Fruit fly (Drosophila melanogaster) whole organism, embryonic: Measurements from ENCODE around the gene CG1999.

Source experiments
- Ada2b ChIP-seq: fragments of 200-800 bp; sonication (Bioruptor generic); IDR thresholded peaks from 2 replicates; pipeline ENCODE4 v1.3.6; 2022; ENCODE audit warnings: missing biosample characterization, missing genetic modification characterization
- Aef1 ChIP-seq: fragments of 200-800 bp; sonication (Bioruptor generic); IDR thresholded peaks from 3 replicates; pipeline ENCODE4 v1.3.6; 2022; ENCODE audit warnings: missing biosample characterization, missing genetic modification characterization
- Bgb ChIP-seq: fragments of 200-800 bp; sonication (Bioruptor generic); IDR thresholded peaks from 2 replicates; pipeline ENCODE4 v1.3.6; 2022; ENCODE audit warnings: missing biosample characterization, missing genetic modification characterization; ENCODE audit not compliant: partially characterized antibody
- CG11093 ChIP-seq: fragments of 200-800 bp; sonication (Bioruptor generic); IDR thresholded peaks from 3 replicates; pipeline ENCODE4 v1.3.6; 2022; ENCODE audit warnings: missing biosample characterization, missing genetic modification characterization
- CG12659 ChIP-seq: fragments of 200-800 bp; sonication (Bioruptor generic); optimal IDR thresholded peaks from 3 replicates; lab custom pipeline; 2017; ENCODE audit warnings: mild to moderate bottlenecking, missing biosample characterization, missing genetic modification reagents, missing genetic modification characterization
- CG16815 ChIP-seq: fragments of 200-800 bp; sonication (Bioruptor generic); optimal IDR thresholded peaks from 3 replicates; lab custom pipeline; 2017; ENCODE audit warnings: missing biosample characterization, mild to moderate bottlenecking, missing genetic modification characterization
- CG17568 ChIP-seq: fragments of 200-800 bp; sonication (Bioruptor generic); optimal IDR thresholded peaks from 2 replicates; lab custom pipeline; 2018; ENCODE audit warnings: missing biosample characterization, mild to moderate bottlenecking, missing genetic modification characterization, moderate library complexity
- CG2889 ChIP-seq: fragments of 200-800 bp; sonication (Bioruptor generic); IDR thresholded peaks from 3 replicates; pipeline ENCODE4 v1.3.6; 2022; ENCODE audit warnings: missing biosample characterization, missing genetic modification characterization
- CG3281 ChIP-seq: fragments of 200-800 bp; sonication (Bioruptor generic); optimal IDR thresholded peaks from 3 replicates; lab custom pipeline; 2017; ENCODE audit warnings: missing biosample characterization, mild to moderate bottlenecking, missing genetic modification characterization
- CG4282 ChIP-seq: fragments of 200-800 bp; sonication (Bioruptor generic); optimal IDR thresholded peaks from 2 replicates; lab custom pipeline; 2016; ENCODE audit warnings: missing biosample characterization, missing genetic modification characterization
- CG6765 ChIP-seq: fragments of 200-800 bp; sonication (Bioruptor generic); optimal IDR thresholded peaks from 3 replicates; lab custom pipeline; 2017; ENCODE audit warnings: missing biosample characterization, mild to moderate bottlenecking, missing genetic modification characterization
- CG7357 ChIP-seq: fragments of 200-800 bp; sonication (Bioruptor generic); IDR thresholded peaks from 3 replicates; pipeline ENCODE4 v1.3.6; 2022; ENCODE audit warnings: missing biosample characterization, missing genetic modification characterization
- CG9817 ChIP-seq: fragments of 200-800 bp; sonication (Bioruptor generic); optimal IDR thresholded peaks from 2 replicates; lab custom pipeline; 2018; ENCODE audit warnings: missing biosample characterization, mild to moderate bottlenecking, missing genetic modification characterization, moderate library complexity
- D19B ChIP-seq: fragments of 200-800 bp; sonication (Bioruptor generic); optimal IDR thresholded peaks from 2 replicates; lab custom pipeline; 2017; ENCODE audit warnings: missing biosample characterization, mild to moderate bottlenecking, missing genetic modification characterization
- Dbx ChIP-seq: fragments of 200-800 bp; sonication (Bioruptor generic); IDR thresholded peaks from 3 replicates; pipeline ENCODE4 v1.3.6; 2022; ENCODE audit warnings: missing biosample characterization, missing genetic modification characterization
- Dip3 ChIP-seq: fragments of 200-800 bp; sonication (Bioruptor generic); optimal IDR thresholded peaks from 3 replicates; lab custom pipeline; 2016; ENCODE audit warnings: missing biosample characterization, missing genetic modification characterization
- Fer3 ChIP-seq: fragments of 200-800 bp; sonication (Bioruptor generic); optimal IDR thresholded peaks from 2 replicates; lab custom pipeline; 2018; ENCODE audit warnings: missing biosample characterization, mild to moderate bottlenecking, missing genetic modification characterization, moderate library complexity
- HLH3B ChIP-seq: fragments of 200-800 bp; sonication (Bioruptor generic); IDR thresholded peaks from 2 replicates; pipeline ENCODE4 v1.3.6; 2022; ENCODE audit warnings: missing biosample characterization, missing genetic modification characterization
- HmgZ ChIP-seq: fragments of 200-800 bp; sonication (Bioruptor generic); optimal IDR thresholded peaks from 2 replicates; lab custom pipeline; 2018; ENCODE audit warnings: missing biosample characterization, mild to moderate bottlenecking, missing genetic modification characterization
- Hmr ChIP-seq: fragments of 200-800 bp; sonication (Bioruptor generic); optimal IDR thresholded peaks from 3 replicates; lab custom pipeline; 2017; ENCODE audit warnings: mild to moderate bottlenecking, missing biosample characterization, missing genetic modification reagents, missing genetic modification characterization
- Kr ChIP-seq: fragments of 200-800 bp; sonication (Bioruptor generic); optimal IDR thresholded peaks from 2 replicates; lab custom pipeline; 2017; ENCODE audit warnings: missing biosample characterization, mild to moderate bottlenecking, missing genetic modification characterization
- MTF-1 ChIP-seq: fragments of 200-800 bp; sonication (Bioruptor generic); optimal IDR thresholded peaks from 2 replicates; lab custom pipeline; 2018; ENCODE audit warnings: missing biosample characterization, mild to moderate bottlenecking, missing genetic modification characterization, borderline replicate concordance
- Nf-YC ChIP-seq: fragments of 200-800 bp; optimal IDR thresholded peaks from 3 replicates; lab custom pipeline; 2019; ENCODE audit warnings: missing biosample characterization, mild to moderate bottlenecking, missing genetic modification characterization, moderate library complexity
- Pdp1 ChIP-seq, 2 experiments: fragments of 200-800 bp; sonication (Bioruptor generic); optimal IDR thresholded peaks; 3 replicates each; lab custom pipeline; 2016; ENCODE audit warnings: missing biosample characterization in 2 of 2, missing genetic modification characterization in 2 of 2, mild to moderate bottlenecking in 1 of 2, moderate library complexity in 1 of 2
- Xrp1 ChIP-seq: fragments of 200-800 bp; sonication (Bioruptor generic); IDR thresholded peaks from 2 replicates; pipeline ENCODE4 v1.3.6; 2022; ENCODE audit warnings: missing biosample characterization, missing genetic modification characterization
- bab2 ChIP-seq: fragments of 200-800 bp; sonication (Bioruptor generic); optimal IDR thresholded peaks from 2 replicates; lab custom pipeline; 2016; ENCODE audit warnings: missing biosample characterization, missing genetic modification characterization
- cato ChIP-seq: fragments of 200-800 bp; sonication (Bioruptor generic); optimal IDR thresholded peaks from 2 replicates; lab custom pipeline; 2016; ENCODE audit warnings: missing biosample characterization, missing genetic modification characterization, borderline replicate concordance
- chinmo ChIP-seq: fragments of 200-800 bp; sonication (Bioruptor generic); IDR thresholded peaks from 4 replicates; pipeline ENCODE4 v1.3.6; 2022; ENCODE audit warnings: missing biosample characterization, missing genetic modification characterization; ENCODE audit not compliant: partially characterized antibody
- da ChIP-seq: fragments of 200-800 bp; sonication (Bioruptor generic); optimal IDR thresholded peaks from 2 replicates; lab custom pipeline; 2016; ENCODE audit warnings: missing biosample characterization, missing genetic modification characterization
- dysf ChIP-seq: fragments of 200-800 bp; sonication (Bioruptor generic); IDR thresholded peaks from 3 replicates; pipeline ENCODE4 v1.3.6; 2022; ENCODE audit warnings: missing biosample characterization, missing genetic modification characterization
- gro ChIP-seq: fragments of 200-800 bp; sonication (Bioruptor generic); optimal IDR thresholded peaks from 2 replicates; lab custom pipeline; 2016; ENCODE audit warnings: missing biosample characterization, missing genetic modification characterization
- her ChIP-seq: fragments of 200-800 bp; sonication (Bioruptor generic); optimal IDR thresholded peaks from 2 replicates; lab custom pipeline; 2016; ENCODE audit warnings: missing biosample characterization, missing genetic modification characterization
- ind ChIP-seq: fragments of 200-800 bp; sonication (Bioruptor generic); optimal IDR thresholded peaks from 3 replicates; lab custom pipeline; 2016; ENCODE audit warnings: missing biosample characterization, missing genetic modification characterization
- lab ChIP-seq: fragments of 200-800 bp; sonication (Bioruptor generic); optimal IDR thresholded peaks from 3 replicates; lab custom pipeline; 2017; ENCODE audit warnings: missing biosample characterization, missing genetic modification characterization, mild to moderate bottlenecking, moderate library complexity, missing genetic modification reagents
- lmd ChIP-seq: fragments of 200-800 bp; sonication (Bioruptor generic); IDR thresholded peaks from 2 replicates; pipeline ENCODE4 v1.3.6; 2022; ENCODE audit warnings: missing biosample characterization, missing genetic modification characterization
- mirr ChIP-seq: fragments of 200-800 bp; sonication (Bioruptor generic); optimal IDR thresholded peaks from 3 replicates; lab custom pipeline; 2018; ENCODE audit warnings: missing biosample characterization, mild to moderate bottlenecking, missing genetic modification characterization
- pan ChIP-seq, 4 experiments: fragments of >200 bp in 3 of 4; fragments of 200-800 bp in 1 of 4; sonication (Bioruptor generic) in 1 of 4; optimal IDR thresholded peaks in 3 of 4; IDR thresholded peaks in 1 of 4; 2 replicates each; pipeline versions ENCODE4 v1.3.6 to Lab custom; 2017 to 2022; ENCODE audit warnings: missing biosample characterization in 2 of 4, missing genetic modification characterization in 2 of 4, mixed read lengths in 1 of 4
- pho ChIP-seq: fragments of 200-800 bp; sonication (Bioruptor generic); optimal IDR thresholded peaks from 2 replicates; lab custom pipeline; 2016; ENCODE audit warnings: missing biosample characterization, missing genetic modification characterization
- pnt ChIP-seq: fragments of 200-800 bp; sonication (Bioruptor generic); optimal IDR thresholded peaks from 3 replicates; lab custom pipeline; 2016; ENCODE audit warnings: missing biosample characterization, missing genetic modification characterization
- prd ChIP-seq, 3 experiments: fragments of >200 bp in 2 of 3; fragments of 200-800 bp in 1 of 3; sonication (Bioruptor generic) in 1 of 3; optimal IDR thresholded peaks in 2 of 3; IDR thresholded peaks in 1 of 3; 2 replicates in 2 of 3; 3 replicates in 1 of 3; pipeline versions ENCODE4 v1.3.6 to Lab custom; 2017 to 2022; ENCODE audit warnings: missing biosample characterization in 1 of 3, missing genetic modification characterization in 1 of 3
- repo ChIP-seq: fragments of 200-800 bp; sonication (Bioruptor generic); optimal IDR thresholded peaks from 2 replicates; lab custom pipeline; 2016; ENCODE audit warnings: missing biosample characterization, missing genetic modification characterization
- row ChIP-seq: fragments of 200-800 bp; sonication (Bioruptor generic); IDR thresholded peaks from 3 replicates; pipeline ENCODE4 v1.3.6; 2022; ENCODE audit warnings: missing biosample characterization, missing genetic modification characterization
- scrt ChIP-seq: fragments of 200-800 bp; sonication (Bioruptor generic); optimal IDR thresholded peaks from 2 replicates; lab custom pipeline; 2018; ENCODE audit warnings: missing biosample characterization, mild to moderate bottlenecking, missing genetic modification characterization, moderate library complexity
- slou ChIP-seq: fragments of 200-800 bp; sonication (Bioruptor generic); optimal IDR thresholded peaks from 3 replicates; lab custom pipeline; 2016; ENCODE audit warnings: missing biosample characterization, missing genetic modification characterization
- tap ChIP-seq: fragments of 200-800 bp; optimal IDR thresholded peaks from 3 replicates; lab custom pipeline; 2019; ENCODE audit warnings: missing biosample characterization, mild to moderate bottlenecking, missing genetic modification characterization, moderate library complexity
- zf30C ChIP-seq: fragments of 200-800 bp; sonication (Bioruptor generic); optimal IDR thresholded peaks from 3 replicates; lab custom pipeline; 2018; ENCODE audit warnings: missing biosample characterization, mild to moderate bottlenecking, missing genetic modification characterization

CG1999 gene

dm6 chrX:7333858-7334800, 24.5 kb upstream of the CG1999 start (continued):
- TF ChIP-seq CG6765 (GFP tag; lab: Kevin White, UChicago) (no peak), Dip3 (GFP tag; lab: Kevin White, UChicago) (peak; percentile 58), CG11093 (no peak), CG7357 (no peak), pan (optimal IDR thresholded peaks at IDR 0.05; lab: Kevin White, UChicago) (no peak), pan (GFP tag; optimal IDR thresholded peaks at IDR 0.05 in 1 of 2, IDR thresholded peaks at IDR 0.05 in 1 of 2) (peak in 1 of 2 experiments; percentile 30), row (GFP tag; lab: Robert Waterston, UW) (peak; percentile 46; the same call in 2 of the 3 replicates), bab2 (GFP tag; lab: Kevin White, UChicago) (peak; percentile 64), her (GFP tag; lab: Kevin White, UChicago) (peak; percentile 50), CG16815 (peak; percentile 6), dysf (peak; percentile 59; the same call in 2 of the 3 replicates), zf30C (GFP tag; lab: Kevin White, UChicago) (peak; percentile 67), pnt (GFP tag; lab: Kevin White, UChicago) (peak; percentile 5), Dbx (peak; percentile 54; the same call in 2 of the 3 replicates), CG2889 (0 out of 3 replicates have a peak, but pooled peaks have one; percentile 26), CG4282 (GFP tag; lab: Kevin White, UChicago) (peak; percentile 27), pho (peak; percentile 75), Ada2b (GFP tag; lab: Robert Waterston, UW) (0 out of 2 replicates have a peak, but pooled peaks have one; percentile 17), chinmo (GFP tag; lab: Robert Waterston, UW) (peak; percentile 69; the same call in 2 of the 4 replicates), da (GFP tag; lab: Kevin White, UChicago) (peak; percentile 42), scrt (GFP tag; lab: Kevin White, UChicago) (peak; percentile 30), slou (GFP tag; lab: Kevin White, UChicago) (peak; percentile 61), repo (GFP tag; lab: Kevin White, UChicago) (no peak), MTF-1 (GFP tag; lab: Kevin White, UChicago) (no peak), CG12659 (GFP tag; lab: Kevin White, UChicago) (peak; percentile 26), Xrp1 (peak; percentile 23; the same call in 1 of the 2 replicates), lmd (GFP tag; lab: Robert Waterston, UW) (peak; percentile 5), CG9817 (peak; percentile 53), Nf-YC (tag; lab: Kevin White, UChicago) (no peak), HmgZ (tag; lab: Kevin White, UChicago) (no peak), CG17568 (GFP tag; lab: Kevin White, UChicago) (no peak), Pdp1 (GFP tag; optimal IDR thresholded peaks at IDR 0.05; lab: Kevin White, UChicago) (peak in 1 of 2 experiments; percentile 18), ind (GFP tag; lab: Kevin White, UChicago) (peak; percentile 34), Aef1 (peak; percentile 25; the same call in 2 of the 3 replicates), cato (GFP tag; lab: Kevin White, UChicago) (no peak), D19B (GFP tag; lab: Kevin White, UChicago) (peak; percentile 28), HLH3B (GFP tag; lab: Robert Waterston, UW) (no peak), tap (tag; lab: Kevin White, UChicago) (no peak), Bgb (GFP tag; lab: Robert Waterston, UW) (no peak), prd (optimal IDR thresholded peaks at IDR 0.05; lab: Kevin White, UChicago) (no peak), prd (GFP tag; IDR thresholded peaks at IDR 0.05; lab: Robert Waterston, UW) (peak; percentile 45; the same call in 2 of the 3 replicates), Kr (GFP tag; lab: Kevin White, UChicago) (peak; percentile 59), lab (GFP tag; lab: Kevin White, UChicago) (peak; percentile 62), CG3281 (GFP tag; lab: Kevin White, UChicago) (peak; percentile 69), Fer3 (peak; percentile 49), mirr (GFP tag; lab: Kevin White, UChicago) (peak; percentile 61), Hmr (GFP tag; lab: Kevin White, UChicago) (peak; percentile 67), gro (GFP tag; lab: Kevin White, UChicago) (peak; percentile 23)
